Worm (Caenorhabditis elegans): ENCODE data around the gene R11H6.2.

ce11 chrV:14648825-14649224, 51.0 kb downstream of the R11H6.2 start:
- no peak for TF ChIP-seq nhr-28 (tag; optimal IDR thresholded peaks at IDR 0.05)
- TF ChIP-seq sem-2 (GFP tag; optimal IDR thresholded peaks at IDR 0.05) = no peak
- no peak for TF ChIP-seq nhr-76 (tag; optimal IDR thresholded peaks at IDR 0.05)
- no peak for TF ChIP-seq ztf-11 (tag; optimal IDR thresholded peaks at IDR 0.05)
- TF ChIP-seq elt-3 (tag; optimal IDR thresholded peaks at IDR 0.05) = no peak
- TF ChIP-seq elt-1 (tag; optimal IDR thresholded peaks at IDR 0.05; ENCODE audit: borderline replicate concordance, insufficient read depth) = no peak
